Worm (Caenorhabditis elegans): Measurements from ENCODE around the gene grd-4.

DNA sequence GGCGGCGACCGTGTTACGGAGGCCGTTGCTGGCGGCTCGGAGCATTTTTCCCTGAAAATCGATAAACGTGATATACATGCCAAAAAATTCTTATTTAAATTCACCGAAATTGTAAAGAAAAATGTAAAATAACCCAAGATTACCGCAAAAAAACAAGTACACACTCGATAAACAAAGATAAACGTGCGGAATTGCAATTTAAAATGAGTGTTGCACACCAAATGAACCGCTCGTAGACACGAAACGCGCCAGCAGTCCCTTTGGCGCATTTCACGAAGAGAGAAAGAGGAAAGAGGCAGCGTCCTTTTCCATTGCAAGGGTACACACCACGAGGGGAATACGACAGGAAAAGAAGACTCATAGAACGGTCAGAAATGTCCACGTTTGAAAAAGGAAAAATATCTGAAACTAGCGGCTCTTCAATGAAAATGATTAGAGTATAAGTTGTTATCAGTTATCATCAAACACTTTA lies 45.0 kb downstream of the grd-4 start, which contains the start of gene sdha-1:
- TF ChIP-seq unc-39 (tag; optimal IDR thresholded peaks at IDR 0.05) (no peak), nhr-76 (tag; optimal IDR thresholded peaks at IDR 0.05) (no peak), snpc-4 (tag; optimal IDR thresholded peaks at IDR 0.05) (no peak), mls-2 (tag; optimal IDR thresholded peaks at IDR 0.05) (no peak), elt-1 (tag; optimal IDR thresholded peaks at IDR 0.05; ENCODE audit: borderline replicate concordance, insufficient read depth) (no peak), elt-3 (tag; optimal IDR thresholded peaks at IDR 0.05) (no peak)

Data from whole organism, mixed stage, embryonic.